Fruit fly (Drosophila melanogaster) whole organism, prepupa: ENCODE measurements around the gene Trl.

Source experiments
- Blimp-1 ChIP-seq: fragments of 200-800 bp; sonication (Bioruptor generic); optimal IDR thresholded peaks from 3 replicates; lab custom pipeline; 2017; ENCODE audit warnings: missing biosample characterization, missing genetic modification characterization, mild to moderate bottlenecking, moderate library complexity, missing genetic modification reagents
- CG10631 ChIP-seq: fragments of 200-800 bp; sonication (Bioruptor generic); optimal IDR thresholded peaks from 2 replicates; lab custom pipeline; 2016; ENCODE audit warnings: missing biosample characterization, missing genetic modification characterization
- CG11762 ChIP-seq: fragments of 200-800 bp; sonication (Bioruptor generic); optimal IDR thresholded peaks from 3 replicates; lab custom pipeline; 2016; ENCODE audit warnings: missing biosample characterization, missing genetic modification characterization; ENCODE audit not compliant: insufficient read depth
- CG11902 ChIP-seq: fragments of 200-800 bp; sonication (Bioruptor generic); optimal IDR thresholded peaks from 3 replicates; lab custom pipeline; 2016; ENCODE audit warnings: missing biosample characterization, missing genetic modification characterization
- CG1621 ChIP-seq: fragments of 200-800 bp; sonication (Bioruptor generic); optimal IDR thresholded peaks from 3 replicates; lab custom pipeline; 2018; ENCODE audit warnings: missing biosample characterization, mild to moderate bottlenecking, missing genetic modification characterization
- CG16779 ChIP-seq: fragments of 200-800 bp; sonication (Bioruptor generic); optimal IDR thresholded peaks from 3 replicates; lab custom pipeline; 2017; ENCODE audit warnings: missing biosample characterization, mild to moderate bottlenecking, missing genetic modification characterization
- CG3032 ChIP-seq: fragments of 200-800 bp; optimal IDR thresholded peaks from 2 replicates; lab custom pipeline; 2019; ENCODE audit warnings: missing biosample characterization, mild to moderate bottlenecking, missing genetic modification characterization, moderate library complexity
- CG31627 ChIP-seq: fragments of 200-800 bp; sonication (Bioruptor generic); optimal IDR thresholded peaks from 3 replicates; lab custom pipeline; 2016; ENCODE audit warnings: missing biosample characterization, missing genetic modification characterization
- CG34406 ChIP-seq: fragments of 200-800 bp; sonication (Bioruptor generic); optimal IDR thresholded peaks from 3 replicates; lab custom pipeline; 2016; ENCODE audit warnings: missing biosample characterization, missing genetic modification characterization
- CG3919 ChIP-seq: fragments of 200-800 bp; sonication (Bioruptor generic); optimal IDR thresholded peaks from 3 replicates; lab custom pipeline; 2016; ENCODE audit warnings: missing biosample characterization, missing genetic modification characterization
- CG6276 ChIP-seq: fragments of 200-800 bp; sonication (Bioruptor generic); optimal IDR thresholded peaks from 2 replicates; lab custom pipeline; 2017; ENCODE audit warnings: missing biosample characterization, mild to moderate bottlenecking, missing genetic modification characterization
- CG6792 ChIP-seq: fragments of 200-800 bp; sonication (Bioruptor generic); optimal IDR thresholded peaks from 3 replicates; lab custom pipeline; 2016; ENCODE audit warnings: missing biosample characterization, missing genetic modification characterization
- CG6854 ChIP-seq: fragments of 200-800 bp; sonication (Bioruptor generic); optimal IDR thresholded peaks from 2 replicates; lab custom pipeline; 2017; ENCODE audit warnings: missing biosample characterization, mild to moderate bottlenecking, missing genetic modification characterization
- CG7368 ChIP-seq: fragments of 200-800 bp; sonication (Bioruptor generic); optimal IDR thresholded peaks from 3 replicates; lab custom pipeline; 2016; ENCODE audit warnings: missing biosample characterization, missing genetic modification characterization
- CG8119 ChIP-seq: fragments of 200-800 bp; sonication (Bioruptor generic); IDR thresholded peaks from 3 replicates; pipeline ENCODE4 v1.3.6; 2022; ENCODE audit warnings: missing biosample characterization, missing genetic modification characterization
- CG8632 ChIP-seq: fragments of 200-800 bp; sonication (Bioruptor generic); optimal IDR thresholded peaks from 3 replicates; lab custom pipeline; 2016; ENCODE audit warnings: missing biosample characterization, missing genetic modification characterization
- Eip75B ChIP-seq: fragments of 200-800 bp; sonication (Bioruptor generic); optimal IDR thresholded peaks from 3 replicates; lab custom pipeline; 2016; ENCODE audit warnings: missing biosample characterization, missing genetic modification characterization
- Eip78C ChIP-seq: fragments of 200-800 bp; sonication (Bioruptor generic); peaks from one replicate; lab custom pipeline; 2016; ENCODE audit warnings: missing biosample characterization, missing genetic modification characterization
- Eip93F ChIP-seq: fragments of 200-800 bp; sonication (Bioruptor generic); optimal IDR thresholded peaks from 2 replicates; lab custom pipeline; 2016; ENCODE audit warnings: missing biosample characterization, mild to moderate bottlenecking, missing genetic modification characterization
- Ets21C ChIP-seq: fragments of 200-800 bp; sonication (Bioruptor generic); optimal IDR thresholded peaks from 3 replicates; lab custom pipeline; 2016; ENCODE audit warnings: missing biosample characterization, missing genetic modification characterization
- Gug ChIP-seq: fragments of 200-800 bp; sonication (Bioruptor generic); IDR thresholded peaks from 2 replicates; pipeline ENCODE4 v1.3.6; 2022; ENCODE audit warnings: missing biosample characterization, missing genetic modification characterization
- Hr38 ChIP-seq: sonication (Bioruptor generic); optimal IDR thresholded peaks from 2 replicates; lab custom pipeline; 2016; ENCODE audit warnings: missing biosample characterization, missing genetic modification characterization
- Lpt ChIP-seq: fragments of 200-800 bp; sonication (Bioruptor generic); optimal IDR thresholded peaks from 3 replicates; lab custom pipeline; 2016; ENCODE audit warnings: missing biosample characterization, missing genetic modification characterization
- Met ChIP-seq: fragments of 200-800 bp; sonication (Bioruptor generic); optimal IDR thresholded peaks from 3 replicates; lab custom pipeline; 2016; ENCODE audit warnings: missing biosample characterization, missing genetic modification characterization
- OdsH ChIP-seq: fragments of 200-800 bp; sonication (Bioruptor generic); optimal IDR thresholded peaks from 3 replicates; lab custom pipeline; 2016; ENCODE audit warnings: missing biosample characterization, missing genetic modification characterization
- Smox ChIP-seq: fragments of 200-800 bp; sonication (Bioruptor generic); optimal IDR thresholded peaks from 3 replicates; lab custom pipeline; 2016; ENCODE audit warnings: missing biosample characterization, missing genetic modification characterization
- Sox102F ChIP-seq: fragments of 200-800 bp; sonication (Bioruptor generic); optimal IDR thresholded peaks from 2 replicates; lab custom pipeline; 2016; ENCODE audit warnings: missing biosample characterization, mild to moderate bottlenecking, missing genetic modification characterization
- Sox14 ChIP-seq: fragments of 200-800 bp; sonication (Bioruptor generic); optimal IDR thresholded peaks from 3 replicates; lab custom pipeline; 2016; ENCODE audit warnings: missing biosample characterization, missing genetic modification characterization
- Sox15 ChIP-seq: fragments of 200-800 bp; sonication (Bioruptor generic); optimal IDR thresholded peaks from 3 replicates; lab custom pipeline; 2016; ENCODE audit warnings: missing biosample characterization, missing genetic modification characterization
- achi ChIP-seq: fragments of 200-800 bp; sonication (Bioruptor generic); optimal IDR thresholded peaks from 3 replicates; lab custom pipeline; 2016; ENCODE audit warnings: missing biosample characterization, missing genetic modification characterization
- acj6 ChIP-seq: fragments of 200-800 bp; sonication (Bioruptor generic); optimal IDR thresholded peaks from 3 replicates; lab custom pipeline; 2016; ENCODE audit warnings: missing biosample characterization, missing genetic modification characterization
- cyc ChIP-seq: fragments of 200-800 bp; sonication (Bioruptor generic); optimal IDR thresholded peaks from 3 replicates; lab custom pipeline; 2016; ENCODE audit warnings: missing biosample characterization, missing genetic modification characterization
- dsx ChIP-seq: fragments of 200-800 bp; optimal IDR thresholded peaks from 3 replicates; lab custom pipeline; 2019; ENCODE audit warnings: missing biosample characterization, mild to moderate bottlenecking, missing genetic modification characterization, moderate library complexity; ENCODE audit not compliant: poor library complexity, severe bottlenecking
- eg ChIP-seq: fragments of 200-800 bp; sonication (Bioruptor generic); IDR thresholded peaks from 3 replicates; pipeline ENCODE4 v1.3.6; 2022; ENCODE audit warnings: missing biosample characterization, missing genetic modification characterization
- esn ChIP-seq: fragments of 200-800 bp; sonication (Bioruptor generic); optimal IDR thresholded peaks from 2 replicates; lab custom pipeline; 2016; ENCODE audit warnings: missing biosample characterization, mild to moderate bottlenecking, missing genetic modification characterization, moderate library complexity
- fd59A ChIP-seq: fragments of 200-800 bp; sonication (Bioruptor generic); optimal IDR thresholded peaks from 2 replicates; lab custom pipeline; 2017; ENCODE audit warnings: missing biosample characterization, mild to moderate bottlenecking, missing genetic modification characterization, missing genetic modification reagents
- fd85E ChIP-seq: fragments of 200-800 bp; sonication (Bioruptor generic); optimal IDR thresholded peaks from 3 replicates; lab custom pipeline; 2016; ENCODE audit warnings: missing biosample characterization, missing genetic modification characterization
- fkh ChIP-seq: fragments of 200-800 bp; sonication (Bioruptor generic); optimal IDR thresholded peaks from 3 replicates; lab custom pipeline; 2017; ENCODE audit warnings: missing biosample characterization, mild to moderate bottlenecking, missing genetic modification characterization, moderate library complexity
- lz ChIP-seq: fragments of 200-800 bp; sonication (Bioruptor generic); optimal IDR thresholded peaks from 3 replicates; lab custom pipeline; 2016; ENCODE audit warnings: missing biosample characterization, missing genetic modification characterization
- pdm3 ChIP-seq: fragments of 200-800 bp; sonication (Bioruptor generic); optimal IDR thresholded peaks from 3 replicates; lab custom pipeline; 2016; ENCODE audit warnings: missing biosample characterization, missing genetic modification characterization
- spab ChIP-seq: fragments of 200-800 bp; sonication (Bioruptor generic); optimal IDR thresholded peaks from 2 replicates; lab custom pipeline; 2017; ENCODE audit warnings: missing biosample characterization, mild to moderate bottlenecking, missing genetic modification characterization, missing genetic modification reagents
- svp ChIP-seq: fragments of 200-800 bp; sonication (Bioruptor generic); peaks from one replicate; lab custom pipeline; 2016; ENCODE audit warnings: missing biosample characterization, missing genetic modification characterization
- topi ChIP-seq: fragments of 200-800 bp; sonication (Bioruptor generic); optimal IDR thresholded peaks from 3 replicates; lab custom pipeline; 2016; ENCODE audit warnings: missing biosample characterization, missing genetic modification characterization
- vri ChIP-seq: fragments of 200-800 bp; sonication (Bioruptor generic); optimal IDR thresholded peaks from 3 replicates; lab custom pipeline; 2016; ENCODE audit warnings: missing biosample characterization, mild to moderate bottlenecking, missing genetic modification characterization

Trl gene

DNA sequence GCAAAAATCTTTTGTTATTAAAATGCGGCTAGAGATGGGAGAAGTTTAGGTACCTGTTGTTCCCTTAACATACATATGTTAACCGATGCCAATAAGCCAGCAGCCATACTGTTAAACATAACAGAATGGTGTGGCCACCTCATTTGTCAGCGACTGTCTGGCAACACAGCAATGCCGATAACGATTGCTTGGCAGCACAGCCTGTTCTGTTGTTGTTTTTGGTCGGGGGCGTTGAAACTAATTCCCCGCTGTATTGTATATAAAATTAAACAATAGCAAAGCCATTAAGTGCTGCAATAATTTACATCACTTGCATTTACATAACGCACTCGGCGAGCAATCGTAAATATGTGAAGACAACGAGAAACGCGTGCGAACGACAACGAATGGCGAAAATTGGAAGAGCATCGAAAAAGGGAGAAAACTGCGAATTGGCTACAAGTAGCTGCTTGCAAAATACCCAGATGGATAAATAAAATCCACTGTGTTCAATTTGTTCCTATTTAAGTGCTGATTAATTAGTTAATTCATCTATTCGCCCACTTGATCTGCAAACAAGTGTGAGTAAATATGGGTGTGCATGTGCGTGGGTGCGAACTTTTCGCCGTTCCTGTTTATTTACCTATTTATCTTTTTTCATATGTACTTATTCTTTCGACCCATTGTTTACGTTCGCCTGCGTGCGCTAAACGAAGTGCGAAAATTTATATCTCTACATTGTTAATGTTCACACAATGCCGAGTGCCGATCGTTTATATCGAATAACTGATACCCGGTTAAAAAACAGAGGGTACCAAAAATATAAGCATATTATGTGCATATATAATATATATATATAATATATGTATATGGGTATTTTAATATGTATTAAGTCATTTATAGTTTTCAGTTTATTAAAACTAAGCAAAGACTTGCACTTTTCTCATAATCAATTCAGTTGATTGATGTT is 1.3 kb upstream of the Trl start, which contains the start of the genes Tsen34 and Mgat4a:
Tsen34 (minus strand) TSS at position 8 of the 949 bp plus-strand sequence.
Mgat4a (plus strand) TSS at position 192 of the 949 bp plus-strand sequence.
- no peak for TF ChIP-seq spab (GFP tag; lab: Kevin White, UChicago)
- TF ChIP-seq CG8632 (GFP tag; lab: Kevin White, UChicago), result peak; percentile 55
- TF ChIP-seq CG31627 (GFP tag; lab: Kevin White, UChicago), result no peak
- no peak for TF ChIP-seq Met (GFP tag; lab: Kevin White, UChicago)
- TF ChIP-seq Lpt (GFP tag; lab: Kevin White, UChicago), result no peak
- no peak for TF ChIP-seq pdm3 (GFP tag; lab: Kevin White, UChicago)
- TF ChIP-seq fkh (GFP tag; lab: Kevin White, UChicago), result peak; percentile 97
- TF ChIP-seq cyc, result peak; percentile 7
- TF ChIP-seq svp (GFP tag; lab: Kevin White, UChicago), result peak; percentile 13
- TF ChIP-seq achi (GFP tag; lab: Kevin White, UChicago), result no peak
- no peak for TF ChIP-seq CG6276
- TF ChIP-seq CG3032 (tag; lab: Kevin White, UChicago), result peak; percentile 8
- peak; percentile 35 for TF ChIP-seq acj6 (GFP tag; lab: Kevin White, UChicago)
- TF ChIP-seq CG3919 (GFP tag; lab: Kevin White, UChicago), result no peak
- TF ChIP-seq Ets21C (GFP tag; lab: Kevin White, UChicago), result peak; percentile 10
- TF ChIP-seq Hr38, result no peak
- peak; percentile 48 for TF ChIP-seq CG6792
- no peak for TF ChIP-seq Blimp-1 (GFP tag; lab: Kevin White, UChicago)
- TF ChIP-seq topi (GFP tag; lab: Kevin White, UChicago), result no peak
- TF ChIP-seq lz (GFP tag; lab: Kevin White, UChicago), result peak; percentile 22
- TF ChIP-seq Sox14, result peak; percentile 25
- TF ChIP-seq OdsH (GFP tag; lab: Kevin White, UChicago), result no peak
- peak; percentile 62 for TF ChIP-seq esn (GFP tag; lab: Kevin White, UChicago)
- TF ChIP-seq CG16779 (tag; lab: Kevin White, UChicago), result no peak
- TF ChIP-seq eg, result no peak; the same call in 2 of the 3 replicates
- TF ChIP-seq dsx, result no peak
- peak; percentile 40 for TF ChIP-seq vri
- TF ChIP-seq, all 60 proteins: peak for 12

dm6 chr3L:14759984-14760626 is 744 bp downstream of the Trl start:
- TF ChIP-seq Ets21C (GFP tag; lab: Kevin White, UChicago) (peak; percentile 14), Lpt (GFP tag; lab: Kevin White, UChicago) (no peak), Smox (GFP tag; lab: Kevin White, UChicago) (peak; percentile 68), eg (peak; percentile 59), CG11762 (GFP tag; lab: Kevin White, UChicago) (peak; percentile 21), CG3919 (GFP tag; lab: Kevin White, UChicago) (peak; percentile 58), vri (peak; percentile 45), Sox15 (GFP tag; lab: Kevin White, UChicago) (no peak), Sox102F (GFP tag; lab: Kevin White, UChicago) (peak; percentile 63), Hr38 (no peak), CG11902 (GFP tag; lab: Kevin White, UChicago) (no peak), topi (GFP tag; lab: Kevin White, UChicago) (peak; percentile 49), CG7368 (peak; percentile 9), Eip75B (GFP tag; lab: Kevin White, UChicago) (peak; percentile 64), Sox14 (peak; percentile 58), fd85E (GFP tag; lab: Kevin White, UChicago) (no peak), CG6792 (peak; percentile 43), CG8632 (GFP tag; lab: Kevin White, UChicago) (peak; percentile 32), CG6854 (GFP tag; lab: Kevin White, UChicago) (no peak), Blimp-1 (GFP tag; lab: Kevin White, UChicago) (no peak), CG34406 (GFP tag; lab: Kevin White, UChicago) (peak; percentile 36), CG8119 (peak; percentile 63; the same call in 2 of the 3 replicates), CG1621 (peak; percentile 12), CG16779 (tag; lab: Kevin White, UChicago) (no peak), OdsH (GFP tag; lab: Kevin White, UChicago) (peak; percentile 57), Gug (GFP tag; lab: Robert Waterston, UW) (peak; percentile 45; the same call in 1 of the 2 replicates), CG31627 (GFP tag; lab: Kevin White, UChicago) (peak; percentile 59), CG6276 (peak; percentile 67), pdm3 (GFP tag; lab: Kevin White, UChicago) (peak; percentile 65), fd59A (GFP tag; lab: Kevin White, UChicago) (no peak), CG10631 (peak; percentile 20), Eip93F (GFP tag; lab: Kevin White, UChicago) (no peak), Eip78C (peak; percentile 87), CG3032 (tag; lab: Kevin White, UChicago) (no peak)
